Worm (Caenorhabditis elegans): Measurements from ENCODE around the gene skpo-1.
A peak's percentile ranks its signal among the peaks of the same experiment; 100 is the strongest.
"Not testable (repeated sequence)": the region's sequence is repeated elsewhere in the genome, so short reads cannot be mapped to it uniquely, and the experiment has no call there.

skpo-1 gene

ce11 chrII:8420775-8421388 is 16.2 kb upstream of the skpo-1 start:
- TF ChIP-seq fkh-6 (tag; optimal IDR thresholded peaks at IDR 0.05) (no peak), gmeb-2 (tag; optimal IDR thresholded peaks at IDR 0.05) (no peak), ceh-30 (tag; optimal IDR thresholded peaks at IDR 0.05) (no peak), C38D4.7 (GFP tag; optimal IDR thresholded peaks at IDR 0.05) (no peak), ceh-48 (tag; optimal IDR thresholded peaks at IDR 0.05) (no peak), ttx-3 (tag; optimal IDR thresholded peaks at IDR 0.05) (no peak), pha-2 (tag; optimal IDR thresholded peaks at IDR 0.05) (no peak), tbx-7 (tag; optimal IDR thresholded peaks at IDR 0.05) (no peak), nhr-232 (tag; optimal IDR thresholded peaks at IDR 0.05) (no peak), ztf-16 (tag; optimal IDR thresholded peaks at IDR 0.05) (no peak), sox-4 (tag; optimal IDR thresholded peaks at IDR 0.05) (no peak), ahr-1 (tag; optimal IDR thresholded peaks at IDR 0.05) (no peak), K09A11.1 (tag; optimal IDR thresholded peaks at IDR 0.05; ENCODE audit: insufficient read depth) (no peak), K02D7.2 (tag; optimal IDR thresholded peaks at IDR 0.05) (no peak), zip-5 (tag; optimal IDR thresholded peaks at IDR 0.05) (no peak), ets-4 (tag; optimal IDR thresholded peaks at IDR 0.05) (no peak)

DNA sequence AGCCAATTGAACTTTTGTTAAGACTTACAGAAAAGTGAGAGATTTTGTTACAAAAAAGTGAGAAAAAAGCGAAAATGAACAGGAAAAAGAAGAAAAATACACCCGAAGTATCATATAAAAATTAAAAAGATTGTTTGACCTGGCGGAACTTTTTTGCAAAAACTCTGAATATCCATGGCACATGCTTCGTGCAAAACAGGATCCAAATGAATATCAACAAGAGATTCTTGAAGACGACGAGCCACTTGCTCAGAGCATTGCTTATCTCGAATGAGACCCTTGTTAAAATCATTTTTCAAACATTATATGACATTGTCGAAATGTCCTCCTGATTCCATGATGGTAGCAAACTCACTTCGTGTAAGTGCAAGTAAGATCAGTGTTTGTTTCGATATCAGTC is 15.2 kb upstream of the skpo-1 start, which contains the start of gene F14E5.8:
TSS of gene F14E5.8 (plus strand) at position 301 of the 400 bp plus-strand sequence.
- TF ChIP-seq ztf-16, ref-2, madf-2 (tag; optimal IDR thresholded peaks at IDR 0.05): not testable (repeated sequence)

- TF ChIP-seq pha-4 (tag; optimal IDR thresholded peaks at IDR 0.05): no peak
- no peak for TF ChIP-seq ceh-18 (tag; optimal IDR thresholded peaks at IDR 0.05)
- no peak for TF ChIP-seq pax-1 (tag; optimal IDR thresholded peaks at IDR 0.05)
- no peak for TF ChIP-seq ceh-24 (tag; optimal IDR thresholded peaks at IDR 0.05)
- no peak for TF ChIP-seq ceh-19 (GFP tag; optimal IDR thresholded peaks at IDR 0.05)
- no peak for TF ChIP-seq ama-1 (optimal IDR thresholded peaks at IDR 0.05)
- TF ChIP-seq dve-1 (tag; optimal IDR thresholded peaks at IDR 0.05): no peak
- no peak for TF ChIP-seq ref-2 (tag; optimal IDR thresholded peaks at IDR 0.05)
- TF ChIP-seq madf-2 (tag; optimal IDR thresholded peaks at IDR 0.05): no peak
- no peak for TF ChIP-seq ceh-30 (tag; optimal IDR thresholded peaks at IDR 0.05)
- no peak for TF ChIP-seq tbx-7 (tag; optimal IDR thresholded peaks at IDR 0.05)
- TF ChIP-seq nhr-232 (tag; optimal IDR thresholded peaks at IDR 0.05): no peak
- TF ChIP-seq hlh-6 (tag; optimal IDR thresholded peaks at IDR 0.05): no peak
- TF ChIP-seq ceh-2 (tag; optimal IDR thresholded peaks at IDR 0.05): no peak
- TF ChIP-seq K02D7.2 (tag; optimal IDR thresholded peaks at IDR 0.05): no peak
- TF ChIP-seq lim-6 (tag; optimal IDR thresholded peaks at IDR 0.05): no peak
- TF ChIP-seq syd-9 (tag; optimal IDR thresholded peaks at IDR 0.05): no peak
- TF ChIP-seq ahr-1 (tag; optimal IDR thresholded peaks at IDR 0.05): no peak
These were observed 14.4 kb upstream of the skpo-1 start for ce11 chrII:8419015-8419414.

DNA sequence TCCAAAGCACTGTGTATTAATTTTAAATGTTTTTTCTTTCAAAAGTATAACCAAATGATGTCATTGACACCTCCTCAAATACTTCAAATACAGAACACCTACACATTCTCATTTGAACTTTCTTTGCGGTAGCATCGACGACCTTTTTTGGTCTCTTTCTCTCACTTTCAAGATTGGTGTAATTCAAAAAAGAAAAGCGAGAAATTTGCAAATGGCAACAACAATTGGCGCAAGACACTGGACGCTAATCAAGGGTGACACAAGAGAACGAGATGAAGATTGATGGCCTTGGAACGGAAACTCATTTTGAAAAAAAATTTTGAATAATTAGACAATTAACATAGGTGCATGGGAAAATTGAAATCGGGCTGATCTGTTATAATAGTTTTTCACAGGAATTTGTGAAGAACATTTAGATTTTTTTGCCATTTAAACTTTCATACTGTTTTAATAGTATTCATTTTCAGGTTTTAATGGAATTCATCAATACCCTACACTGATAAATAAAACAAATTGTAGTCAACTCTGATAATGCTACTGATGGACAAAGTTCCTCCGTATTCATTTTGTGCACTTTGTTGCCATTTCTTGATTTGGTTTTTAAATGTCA is 12.5 kb upstream of the skpo-1 start, which contains the start of gene fdgt-2:
TSS of gene fdgt-2 (plus strand) at position 560 of the 610 bp plus-strand sequence.
- TF ChIP-seq unc-55 (GFP tag; optimal IDR thresholded peaks at IDR 0.05) (peak; percentile 60), dmd-4 (tag; optimal IDR thresholded peaks at IDR 0.05; ENCODE audit: borderline replicate concordance) (no peak)

ce11 chrII:8415462-8416037 is 10.9 kb upstream of the skpo-1 start:
- peak; percentile 1 for TF ChIP-seq elt-2 (tag; optimal IDR thresholded peaks at IDR 0.05)
- no peak for TF ChIP-seq unc-86 (tag; optimal IDR thresholded peaks at IDR 0.05)
- no peak for TF ChIP-seq fkh-10 (GFP tag; optimal IDR thresholded peaks at IDR 0.05)
- TF ChIP-seq sox-2 (GFP tag; IDR thresholded peaks at IDR 0.05): peak; percentile 22; the same call in 1 of the 2 replicates
- no peak for TF ChIP-seq ceh-30 (tag; optimal IDR thresholded peaks at IDR 0.05)
- TF ChIP-seq C38D4.7 (GFP tag; optimal IDR thresholded peaks at IDR 0.05): no peak
- no peak for TF ChIP-seq unc-3 (GFP tag; conservative IDR thresholded peaks at IDR 0.05)
- TF ChIP-seq unc-3 (tag; optimal IDR thresholded peaks at IDR 0.05): no peak
- no peak for TF ChIP-seq rnt-1 (tag; optimal IDR thresholded peaks at IDR 0.05)
- TF ChIP-seq nfya-1 (tag; optimal IDR thresholded peaks at IDR 0.05): no peak
- no peak for TF ChIP-seq ahr-1 (tag; optimal IDR thresholded peaks at IDR 0.05)
- no peak for TF ChIP-seq fkh-6 (tag; optimal IDR thresholded peaks at IDR 0.05)
